Worm (Caenorhabditis elegans) whole organism, L2 larva: ENCODE measurements around the gene cpt-2.

Experiments
- aly-2 ChIP-seq: fragments of 150-350 bp; optimal IDR thresholded peaks from 2 replicates; lab custom pipeline; 2014; ENCODE audit warnings: missing biosample characterization, missing genetic modification characterization
- ama-1 ChIP-seq: fragments of 150-350 bp; optimal IDR thresholded peaks from 2 replicates; lab custom pipeline; 2018; ENCODE audit warnings: inconsistent platforms
- ceh-82 ChIP-seq: fragments of 150-350 bp; optimal IDR thresholded peaks from 2 replicates; lab custom pipeline; 2014; ENCODE audit warnings: missing biosample characterization, missing genetic modification characterization
- egl-27 ChIP-seq: sonication (generic microtip); optimal IDR thresholded peaks from 3 replicates; lab custom pipeline; 2017; ENCODE audit warnings: missing biosample characterization, missing genetic modification reagents, missing genetic modification characterization
- elt-3 ChIP-seq: sonication (generic microtip); optimal IDR thresholded peaks from 2 replicates; lab custom pipeline; 2017; ENCODE audit warnings: missing biosample characterization, missing genetic modification characterization
- fos-1 ChIP-seq: fragments of 150-350 bp; optimal IDR thresholded peaks from 2 replicates; lab custom pipeline; 2014; ENCODE audit warnings: missing biosample characterization, missing genetic modification characterization
- mab-5 ChIP-seq: fragments of 150-350 bp; optimal IDR thresholded peaks from 2 replicates; lab custom pipeline; 2014; ENCODE audit warnings: missing biosample characterization, missing genetic modification characterization
- nhr-11 ChIP-seq: fragments of 150-350 bp; optimal IDR thresholded peaks from 2 replicates; lab custom pipeline; 2014; ENCODE audit warnings: missing biosample characterization, missing genetic modification characterization
- nhr-129 ChIP-seq: fragments of 150-350 bp; optimal IDR thresholded peaks from 2 replicates; lab custom pipeline; 2014; ENCODE audit warnings: missing biosample characterization, missing genetic modification characterization
- nhr-23 ChIP-seq: fragments of 150-350 bp; optimal IDR thresholded peaks from 2 replicates; lab custom pipeline; 2014; ENCODE audit warnings: missing biosample characterization, missing genetic modification reagents, missing genetic modification characterization
- nhr-237 ChIP-seq: fragments of 150-350 bp; optimal IDR thresholded peaks from 2 replicates; lab custom pipeline; 2014; ENCODE audit warnings: missing biosample characterization, missing genetic modification characterization
- nhr-77 ChIP-seq: fragments of 150-350 bp; optimal IDR thresholded peaks from 2 replicates; lab custom pipeline; 2014; ENCODE audit warnings: missing biosample characterization, missing genetic modification characterization
- skn-1 ChIP-seq: sonication (generic microtip); optimal IDR thresholded peaks from 2 replicates; lab custom pipeline; 2017; ENCODE audit warnings: missing biosample characterization, missing genetic modification characterization
- ztf-11 ChIP-seq: sonication (generic microtip); optimal IDR thresholded peaks from 2 replicates; lab custom pipeline; 2017; ENCODE audit warnings: missing biosample characterization, missing genetic modification characterization

- TF ChIP-seq ama-1 (lab: Kevin White, UChicago) = no peak
- TF ChIP-seq elt-3 = no peak
- no peak for TF ChIP-seq nhr-129 (tag; lab: Kevin White, UChicago)
- TF ChIP-seq skn-1 = no peak
- no peak for TF ChIP-seq ceh-82 (tag; lab: Kevin White, UChicago)
- TF ChIP-seq ztf-11 = no peak
- no peak for TF ChIP-seq aly-2 (tag; lab: Kevin White, UChicago)
- no peak for TF ChIP-seq egl-27 (tag; lab: Kevin White, UChicago)
- TF ChIP-seq mab-5 (tag; lab: Kevin White, UChicago) = no peak
- TF ChIP-seq fos-1 (tag; lab: Kevin White, UChicago) = no peak
- no peak for TF ChIP-seq nhr-77
- no peak for TF ChIP-seq nhr-11 (tag; lab: Kevin White, UChicago)
- TF ChIP-seq nhr-23 = no peak
- TF ChIP-seq nhr-237 (tag; lab: Kevin White, UChicago) = no peak
Measured at ce11 chrIV:11160707-11161106, 18.7 kb upstream of the cpt-2 start, which contains the start of gene C08F8.15.
